Fruit fly (Drosophila melanogaster) whole organism, embryonic: ENCODE data around the gene Uba2.

Experiments used
- Antp ChIP-seq: fragments of 200-800 bp; sonication (Bioruptor generic); optimal IDR thresholded peaks from 3 replicates; lab custom pipeline; 2016; ENCODE audit warnings: missing biosample characterization, missing genetic modification characterization
- Atf-2 ChIP-seq: fragments of 200-800 bp; sonication (Bioruptor generic); optimal IDR thresholded peaks from 2 replicates; lab custom pipeline; 2016; ENCODE audit warnings: missing biosample characterization, missing genetic modification characterization
- Atf3 ChIP-seq: fragments of 200-800 bp; sonication (Bioruptor generic); optimal IDR thresholded peaks from 3 replicates; lab custom pipeline; 2016; ENCODE audit warnings: missing biosample characterization, missing genetic modification characterization
- Bdp1 ChIP-seq: fragments of 200-800 bp; sonication (Bioruptor generic); optimal IDR thresholded peaks from 3 replicates; lab custom pipeline; 2016; ENCODE audit warnings: missing biosample characterization, missing genetic modification characterization
- CG10274 ChIP-seq: fragments of 200-800 bp; sonication (Bioruptor generic); optimal IDR thresholded peaks from 3 replicates; lab custom pipeline; 2017; ENCODE audit warnings: missing biosample characterization, mild to moderate bottlenecking, missing genetic modification characterization
- CG1233 ChIP-seq: fragments of 200-800 bp; sonication (Bioruptor generic); optimal IDR thresholded peaks from 4 replicates; lab custom pipeline; 2018; ENCODE audit warnings: missing biosample characterization, mild to moderate bottlenecking, missing genetic modification characterization
- CG17361 ChIP-seq: fragments of 200-800 bp; sonication (Bioruptor generic); IDR thresholded peaks from 3 replicates; pipeline ENCODE4 v1.3.6; 2022; ENCODE audit warnings: missing biosample characterization, missing genetic modification characterization
- CG18599 ChIP-seq: fragments of 200-800 bp; sonication (Bioruptor generic); optimal IDR thresholded peaks from 3 replicates; lab custom pipeline; 2017; ENCODE audit warnings: missing biosample characterization, missing genetic modification characterization, mild to moderate bottlenecking, moderate library complexity, missing genetic modification reagents
- CG31224 ChIP-seq: fragments of 200-800 bp; sonication (Bioruptor generic); IDR thresholded peaks from 2 replicates; pipeline ENCODE4 v1.3.6; 2022; ENCODE audit warnings: missing biosample characterization, missing genetic modification characterization
- CG4424 ChIP-seq: fragments of 200-800 bp; sonication (Bioruptor generic); optimal IDR thresholded peaks from 3 replicates; lab custom pipeline; 2016; ENCODE audit warnings: missing biosample characterization, missing genetic modification characterization
- CG5180 ChIP-seq: fragments of 200-800 bp; sonication (Bioruptor generic); optimal IDR thresholded peaks from 3 replicates; lab custom pipeline; 2017; ENCODE audit warnings: missing biosample characterization, missing genetic modification characterization, mild to moderate bottlenecking, moderate library complexity, missing genetic modification reagents
- CG5245 ChIP-seq: fragments of 200-800 bp; sonication (Bioruptor generic); optimal IDR thresholded peaks from 3 replicates; lab custom pipeline; 2016; ENCODE audit warnings: missing biosample characterization, missing genetic modification characterization
- CG7556 ChIP-seq: fragments of 200-800 bp; sonication (Bioruptor generic); optimal IDR thresholded peaks from 2 replicates; lab custom pipeline; 2017; ENCODE audit warnings: missing biosample characterization, mild to moderate bottlenecking, missing genetic modification characterization
- CG8290 ChIP-seq, 3 experiments: fragments of 200-800 bp; sonication (Bioruptor generic); optimal IDR thresholded peaks; 2 replicates each; lab custom pipeline; 2016 to 2019; ENCODE audit warnings: missing biosample characterization in 3 of 3, missing genetic modification characterization in 3 of 3, mild to moderate bottlenecking in 2 of 3, moderate library complexity in 1 of 3
- CG8359 ChIP-seq: fragments of 200-800 bp; sonication (Bioruptor generic); optimal IDR thresholded peaks from 2 replicates; lab custom pipeline; 2017; ENCODE audit warnings: missing biosample characterization, mild to moderate bottlenecking, missing genetic modification characterization, borderline replicate concordance
- CG8478 ChIP-seq: fragments of >200 bp; optimal IDR thresholded peaks from 2 replicates; lab custom pipeline; 2018
- CG9932 ChIP-seq: fragments of 200-800 bp; sonication (Bioruptor generic); IDR thresholded peaks from 2 replicates; pipeline ENCODE4 v1.3.6; 2022; ENCODE audit warnings: missing biosample characterization, missing genetic modification characterization
- CoRest ChIP-seq: fragments of 200-800 bp; sonication (Bioruptor generic); optimal IDR thresholded peaks from 3 replicates; lab custom pipeline; 2018; ENCODE audit warnings: missing biosample characterization, mild to moderate bottlenecking, missing genetic modification characterization, moderate library complexity
- D19A ChIP-seq: fragments of 200-800 bp; optimal IDR thresholded peaks from 3 replicates; lab custom pipeline; 2019; ENCODE audit warnings: missing biosample characterization, mild to moderate bottlenecking, missing genetic modification characterization, moderate library complexity
- Dbx ChIP-seq: fragments of 200-800 bp; sonication (Bioruptor generic); IDR thresholded peaks from 3 replicates; pipeline ENCODE4 v1.3.6; 2022; ENCODE audit warnings: missing biosample characterization, missing genetic modification characterization
- Fer2 ChIP-seq: fragments of 200-800 bp; sonication (Bioruptor generic); optimal IDR thresholded peaks from 2 replicates; lab custom pipeline; 2018; ENCODE audit warnings: missing biosample characterization, mild to moderate bottlenecking, missing genetic modification characterization, moderate library complexity
- GATAe ChIP-seq: fragments of 200-800 bp; sonication (Bioruptor generic); conservative IDR thresholded peaks from 2 replicates; pipeline ENCODE4 v1.3.6; 2022; ENCODE audit warnings: missing biosample characterization, missing genetic modification characterization
- Gsc ChIP-seq: fragments of 200-800 bp; sonication (Bioruptor generic); IDR thresholded peaks from 2 replicates; pipeline ENCODE4 v1.3.6; 2022; ENCODE audit warnings: missing biosample characterization, missing genetic modification characterization
- Hand ChIP-seq: fragments of 200-800 bp; sonication (Bioruptor generic); optimal IDR thresholded peaks from 2 replicates; lab custom pipeline; 2017; ENCODE audit warnings: mild to moderate bottlenecking, missing biosample characterization, missing genetic modification reagents, missing genetic modification characterization
- Hmr ChIP-seq: fragments of 200-800 bp; sonication (Bioruptor generic); optimal IDR thresholded peaks from 3 replicates; lab custom pipeline; 2017; ENCODE audit warnings: mild to moderate bottlenecking, missing biosample characterization, missing genetic modification reagents, missing genetic modification characterization
- Hr3 ChIP-seq: fragments of 200-800 bp; sonication (Bioruptor generic); optimal IDR thresholded peaks from 3 replicates; lab custom pipeline; 2016; ENCODE audit warnings: missing biosample characterization, missing genetic modification characterization
- MTF-1 ChIP-seq: fragments of 200-800 bp; sonication (Bioruptor generic); optimal IDR thresholded peaks from 2 replicates; lab custom pipeline; 2018; ENCODE audit warnings: missing biosample characterization, mild to moderate bottlenecking, missing genetic modification characterization, borderline replicate concordance
- NK7.1 ChIP-seq: fragments of 200-800 bp; sonication (Bioruptor generic); optimal IDR thresholded peaks from 3 replicates; lab custom pipeline; 2016; ENCODE audit warnings: missing biosample characterization, missing genetic modification characterization
- Neu2 ChIP-seq: fragments of 200-800 bp; sonication (Bioruptor generic); optimal IDR thresholded peaks from 3 replicates; lab custom pipeline; 2016; ENCODE audit warnings: missing biosample characterization, missing genetic modification characterization, borderline replicate concordance
- Nf-YA ChIP-seq: fragments of 200-800 bp; sonication (Bioruptor generic); IDR thresholded peaks from 2 replicates; pipeline ENCODE4 v1.3.6; 2022; ENCODE audit warnings: missing biosample characterization, missing genetic modification characterization
- Nf-YC ChIP-seq: fragments of 200-800 bp; optimal IDR thresholded peaks from 3 replicates; lab custom pipeline; 2019; ENCODE audit warnings: missing biosample characterization, mild to moderate bottlenecking, missing genetic modification characterization, moderate library complexity
- Rfx ChIP-seq: fragments of 200-800 bp; sonication (Bioruptor generic); IDR thresholded peaks from 2 replicates; pipeline ENCODE4 v1.3.6; 2022; ENCODE audit warnings: missing biosample characterization, missing genetic modification characterization
- Rx ChIP-seq: fragments of 200-800 bp; sonication (Bioruptor generic); IDR thresholded peaks from 2 replicates; pipeline ENCODE4 v1.3.6; 2022; ENCODE audit warnings: missing biosample characterization, missing genetic modification characterization
- Side ChIP-seq: fragments of 200-800 bp; sonication (Bioruptor generic); optimal IDR thresholded peaks from 2 replicates; lab custom pipeline; 2016; ENCODE audit warnings: missing biosample characterization, missing genetic modification characterization
- chif ChIP-seq, 2 experiments: fragments of 200-800 bp; sonication (Bioruptor generic); optimal IDR thresholded peaks; 3 replicates each; lab custom pipeline; 2016; ENCODE audit warnings: missing biosample characterization in 2 of 2, missing genetic modification characterization in 2 of 2
- crol ChIP-seq: fragments of 200-800 bp; sonication (Bioruptor generic); IDR thresholded peaks from 2 replicates; pipeline ENCODE4 v1.3.6; 2022; ENCODE audit warnings: missing biosample characterization, missing genetic modification characterization
- danr ChIP-seq: fragments of 200-800 bp; sonication (Bioruptor generic); IDR thresholded peaks from 2 replicates; pipeline ENCODE4 v1.3.6; 2022; ENCODE audit warnings: missing biosample characterization, missing genetic modification characterization
- gcm ChIP-seq: fragments of 200-800 bp; sonication (Bioruptor generic); optimal IDR thresholded peaks from 2 replicates; lab custom pipeline; 2019; ENCODE audit warnings: missing biosample characterization, mild to moderate bottlenecking, missing genetic modification characterization, moderate library complexity
- gem ChIP-seq: fragments of 200-800 bp; sonication (Bioruptor generic); optimal IDR thresholded peaks from 2 replicates; lab custom pipeline; 2019; ENCODE audit warnings: missing biosample characterization, mild to moderate bottlenecking, missing genetic modification characterization, moderate library complexity
- gsb-n ChIP-seq: fragments of 200-800 bp; sonication (Bioruptor generic); optimal IDR thresholded peaks from 3 replicates; lab custom pipeline; 2018; ENCODE audit warnings: missing biosample characterization, mild to moderate bottlenecking, missing genetic modification characterization
- ind ChIP-seq: fragments of 200-800 bp; sonication (Bioruptor generic); optimal IDR thresholded peaks from 3 replicates; lab custom pipeline; 2016; ENCODE audit warnings: missing biosample characterization, missing genetic modification characterization
- kay ChIP-seq: fragments of 200-800 bp; sonication (Bioruptor generic); optimal IDR thresholded peaks from 2 replicates; lab custom pipeline; 2016; ENCODE audit warnings: missing biosample characterization, missing genetic modification characterization
- ken ChIP-seq: fragments of 200-800 bp; sonication (Bioruptor generic); IDR thresholded peaks from 3 replicates; pipeline ENCODE4 v1.3.6; 2022; ENCODE audit warnings: missing biosample characterization, missing genetic modification characterization
- lola ChIP-seq, 3 experiments: fragments of >200 bp in 2 of 3; fragments of 200-800 bp in 1 of 3; sonication (Bioruptor generic) in 1 of 3; optimal IDR thresholded peaks; 2 replicates each; lab custom pipeline; 2017 to 2019; ENCODE audit warnings: missing biosample characterization in 3 of 3, missing genetic modification characterization in 3 of 3, mild to moderate bottlenecking in 1 of 3, moderate library complexity in 1 of 3
- peb ChIP-seq: fragments of 200-800 bp; sonication (Bioruptor generic); IDR thresholded peaks from 2 replicates; pipeline ENCODE4 v1.3.6; 2022; ENCODE audit warnings: missing biosample characterization, missing genetic modification characterization
- pho ChIP-seq: fragments of 200-800 bp; sonication (Bioruptor generic); optimal IDR thresholded peaks from 2 replicates; lab custom pipeline; 2016; ENCODE audit warnings: missing biosample characterization, missing genetic modification characterization
- so ChIP-seq: fragments of 200-800 bp; sonication (Bioruptor generic); IDR thresholded peaks from 3 replicates; pipeline ENCODE4 v1.3.6; 2022; ENCODE audit warnings: missing biosample characterization, missing genetic modification characterization
- stc ChIP-seq: fragments of 200-800 bp; sonication (Bioruptor generic); IDR thresholded peaks from 2 replicates; pipeline ENCODE4 v1.3.6; 2022; ENCODE audit warnings: missing biosample characterization, missing genetic modification characterization
- twi ChIP-seq: fragments of 200-800 bp; optimal IDR thresholded peaks from 2 replicates; lab custom pipeline; 2019; ENCODE audit warnings: missing biosample characterization, mild to moderate bottlenecking, missing genetic modification characterization, moderate library complexity
- vnd ChIP-seq: fragments of 200-800 bp; sonication (Bioruptor generic); IDR thresholded peaks from 3 replicates; pipeline ENCODE4 v1.3.6; 2022; ENCODE audit warnings: missing biosample characterization, missing genetic modification characterization; ENCODE audit not compliant: partially characterized antibody
- zen2 ChIP-seq: fragments of 200-800 bp; sonication (Bioruptor generic); IDR thresholded peaks from 3 replicates; pipeline ENCODE4 v1.3.6; 2022; ENCODE audit warnings: missing biosample characterization, missing genetic modification characterization; ENCODE audit not compliant: partially characterized antibody

The Uba2 gene

DNA sequence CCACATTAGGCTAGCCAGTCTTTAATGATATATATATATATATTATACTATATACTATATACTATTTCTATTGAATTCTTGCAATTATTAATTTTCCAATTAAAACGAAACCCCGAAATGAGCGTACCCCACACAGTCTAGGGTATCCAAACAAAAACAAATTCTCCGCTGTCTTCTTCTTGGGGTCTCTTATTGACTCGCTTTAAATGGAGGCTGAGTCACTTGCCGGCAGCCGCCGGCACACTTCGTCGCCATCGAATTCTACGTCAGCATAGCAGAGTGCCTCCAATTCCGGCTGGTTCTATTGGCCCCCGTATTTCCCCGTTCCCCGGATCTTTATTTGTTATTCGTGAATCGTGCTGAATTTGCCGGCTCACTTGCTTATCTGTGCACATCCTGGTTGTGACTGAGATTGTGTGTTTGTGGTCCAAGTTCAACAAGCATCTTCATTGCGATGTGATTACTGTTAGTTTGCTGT lies 32.9 kb downstream of the Uba2 start (continued):
- TF ChIP-seq Atf-2 (GFP tag; lab: Kevin White, UChicago) (no peak), NK7.1 (GFP tag; lab: Kevin White, UChicago) (no peak), CG4424 (no peak), Rx (GFP tag; lab: Robert Waterston, UW) (no peak), CG8478 (lab: Kevin White, UChicago) (no peak), CG8359 (GFP tag; lab: Kevin White, UChicago) (no peak), Gsc (GFP tag; lab: Robert Waterston, UW) (no peak), Antp (GFP tag; lab: Kevin White, UChicago) (no peak), D19A (tag; lab: Kevin White, UChicago) (peak; percentile 38), vnd (GFP tag; lab: Robert Waterston, UW) (no peak), Neu2 (GFP tag; lab: Kevin White, UChicago) (no peak), Bdp1 (GFP tag; lab: Kevin White, UChicago) (no peak), Rfx (GFP tag; lab: Robert Waterston, UW) (peak; percentile 33; the same call in 1 of the 2 replicates), MTF-1 (GFP tag; lab: Kevin White, UChicago) (no peak), Nf-YA (GFP tag; lab: Robert Waterston, UW) (no peak), kay (GFP tag; lab: Kevin White, UChicago) (peak; percentile 24), CG17361 (GFP tag; lab: Robert Waterston, UW) (0 out of 3 replicates have a peak, but pooled peaks have one; percentile 44), twi (tag; lab: Kevin White, UChicago) (no peak), Dbx (GFP tag; lab: Robert Waterston, UW) (no peak), CG31224 (GFP tag; lab: Robert Waterston, UW) (no peak), CG1233 (GFP tag; lab: Kevin White, UChicago) (no peak), pho (GFP tag; lab: Kevin White, UChicago) (no peak), CG5180 (GFP tag; lab: Kevin White, UChicago) (no peak), gcm (GFP tag; lab: Kevin White, UChicago) (no peak), gsb-n (tag; lab: Kevin White, UChicago) (no peak), Atf3 (no peak), lola (GFP tag; optimal IDR thresholded peaks at IDR 0.05; lab: Kevin White, UChicago) (no peak), GATAe (no peak), Fer2 (no peak), CG5245 (GFP tag; lab: Kevin White, UChicago) (no peak), so (GFP tag; lab: Robert Waterston, UW) (no peak), Hmr (GFP tag; lab: Kevin White, UChicago) (peak; percentile 49), gem (tag; lab: Kevin White, UChicago) (peak; percentile 61), ind (GFP tag; lab: Kevin White, UChicago) (no peak), zen2 (GFP tag; lab: Robert Waterston, UW) (no peak), danr (GFP tag; lab: Robert Waterston, UW) (no peak), CG10274 (GFP tag; lab: Kevin White, UChicago) (no peak), Hr3 (GFP tag; lab: Kevin White, UChicago) (peak; percentile 16), CG8290 (GFP tag; optimal IDR thresholded peaks at IDR 0.05; lab: Kevin White, UChicago) (no peak), CG8290 (tag; optimal IDR thresholded peaks at IDR 0.05; lab: Kevin White, UChicago) (peak in 1 of 2 experiments; percentile 7), CoRest (tag; lab: Kevin White, UChicago) (peak; percentile 41), crol (GFP tag; lab: Robert Waterston, UW) (peak; percentile 67), chif (GFP tag; optimal IDR thresholded peaks at IDR 0.05; lab: Kevin White, UChicago) (no peak), Hand (no peak), ken (GFP tag; lab: Robert Waterston, UW) (no peak), Nf-YC (tag; lab: Kevin White, UChicago) (peak; percentile 7), CG9932 (GFP tag; lab: Robert Waterston, UW) (peak; percentile 59), peb (GFP tag; lab: Robert Waterston, UW) (no peak), stc (0 out of 2 replicates have a peak, but pooled peaks have one; percentile 26), CG18599 (peak; percentile 75), CG7556 (GFP tag; lab: Kevin White, UChicago) (peak; percentile 20), Side (GFP tag; lab: Kevin White, UChicago) (no peak)
